Fruit fly (Drosophila melanogaster): ENCODE data around the gene PolA2.
A peak's percentile ranks its signal among the peaks of the same experiment; 100 is the strongest.

The PolA2 gene

DNA sequence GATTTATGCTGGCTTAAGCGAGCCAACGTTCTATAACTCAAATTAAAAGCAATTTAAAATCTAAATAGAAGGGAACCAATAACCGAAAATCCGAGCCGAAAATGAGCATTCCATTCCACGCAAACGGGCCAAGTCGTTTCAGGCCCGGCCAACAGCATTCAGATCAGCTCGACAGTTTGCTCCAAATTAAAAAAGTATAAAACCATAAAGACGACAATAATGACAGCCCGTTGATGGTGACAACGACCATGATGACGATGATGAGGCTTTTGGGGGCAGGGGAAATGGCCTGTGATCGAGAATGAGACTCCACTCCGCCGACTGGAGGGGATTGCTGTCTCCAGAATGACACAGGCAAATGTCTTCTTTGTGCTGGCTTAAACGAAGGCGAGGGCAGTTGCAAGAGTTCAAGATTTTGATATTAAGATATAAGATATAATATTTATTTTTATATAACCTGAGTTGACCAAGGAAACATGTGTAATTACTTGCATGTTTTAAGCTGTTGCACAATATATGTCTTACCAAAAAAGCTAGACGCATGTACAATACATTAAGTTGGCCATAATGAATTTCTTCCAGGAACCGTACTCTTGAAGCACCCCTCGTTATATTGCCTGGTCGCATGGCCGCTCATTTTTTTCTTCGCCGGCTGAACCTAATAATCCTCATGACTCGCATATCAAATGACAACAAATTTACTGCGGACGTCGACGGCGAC lies 34.1 kb upstream of the PolA2 start (continued):
- TF ChIP-seq CG18599 (GFP tag; optimal IDR thresholded peaks at IDR 0.05) = peak; percentile 10
- peak; percentile 31 for TF ChIP-seq trem (tag; optimal IDR thresholded peaks at IDR 0.05)
- TF ChIP-seq CG11504 (tag; optimal IDR thresholded peaks at IDR 0.05) = peak; percentile 50
- no peak for TF ChIP-seq CG2202 (tag; optimal IDR thresholded peaks at IDR 0.05)
- TF ChIP-seq hkb (optimal IDR thresholded peaks at IDR 0.05) = peak; percentile 97
- TF ChIP-seq hkb (GFP tag; IDR thresholded peaks at IDR 0.05) = no peak
- peak in 1 of 3 experiments; percentile 41 for TF ChIP-seq lola (GFP tag; optimal IDR thresholded peaks at IDR 0.05)
- TF ChIP-seq wor (GFP tag; IDR thresholded peaks at IDR 0.05) = peak; percentile 12; the same call in 1 of the 2 replicates
- peak; percentile 55 for TF ChIP-seq phol (tag; optimal IDR thresholded peaks at IDR 0.05)
- TF ChIP-seq CG17361 (GFP tag; IDR thresholded peaks at IDR 0.05) = 0 out of 3 replicates have a peak, but pooled peaks have one; percentile 19
- TF ChIP-seq CG15696 (tag; optimal IDR thresholded peaks at IDR 0.05) = peak; percentile 53
- TF ChIP-seq CG4328 (GFP tag; optimal IDR thresholded peaks at IDR 0.05) = no peak
- TF ChIP-seq sqz (GFP tag; optimal IDR thresholded peaks at IDR 0.05) = peak; percentile 78
- TF ChIP-seq CG12391 (tag; optimal IDR thresholded peaks at IDR 0.05) = peak; percentile 14
- TF ChIP-seq CG32772 (GFP tag; IDR thresholded peaks at IDR 0.05) = 0 out of 2 replicates have a peak, but pooled peaks have one; percentile 11
- peak; percentile 22 for TF ChIP-seq nerfin-1 (tag; optimal IDR thresholded peaks at IDR 0.05)
- peak; percentile 34 for TF ChIP-seq CG17829 (tag; optimal IDR thresholded peaks at IDR 0.05)
- peak; percentile 14 for TF ChIP-seq ind (GFP tag; optimal IDR thresholded peaks at IDR 0.05)
- peak; percentile 19 for TF ChIP-seq grau (tag; optimal IDR thresholded peaks at IDR 0.05)
- peak; percentile 30 for TF ChIP-seq Oli (tag; optimal IDR thresholded peaks at IDR 0.05)
- TF ChIP-seq sc (optimal IDR thresholded peaks at IDR 0.05) = no peak
- no peak for TF ChIP-seq sc (GFP tag; optimal IDR thresholded peaks at IDR 0.05)
- peak; percentile 50 for TF ChIP-seq CG14710 (tag; optimal IDR thresholded peaks at IDR 0.05)
- TF ChIP-seq CG16815 (GFP tag; optimal IDR thresholded peaks at IDR 0.05) = no peak
- TF ChIP-seq fd96Cb (tag; optimal IDR thresholded peaks at IDR 0.05) = peak; percentile 11
- peak; percentile 66 for TF ChIP-seq CG2712 (tag; optimal IDR thresholded peaks at IDR 0.05)
- peak; percentile 33 for TF ChIP-seq D19A (tag; optimal IDR thresholded peaks at IDR 0.05)
- peak; percentile 56; the same call in 1 of the 3 replicates for TF ChIP-seq zfh1 (GFP tag; IDR thresholded peaks at IDR 0.05)
- TF ChIP-seq lmd (GFP tag; IDR thresholded peaks at IDR 0.05) = 0 out of 2 replicates have a peak, but pooled peaks have one; percentile 20
- no peak for TF ChIP-seq CG7987 (GFP tag; optimal IDR thresholded peaks at IDR 0.05)

DNA sequence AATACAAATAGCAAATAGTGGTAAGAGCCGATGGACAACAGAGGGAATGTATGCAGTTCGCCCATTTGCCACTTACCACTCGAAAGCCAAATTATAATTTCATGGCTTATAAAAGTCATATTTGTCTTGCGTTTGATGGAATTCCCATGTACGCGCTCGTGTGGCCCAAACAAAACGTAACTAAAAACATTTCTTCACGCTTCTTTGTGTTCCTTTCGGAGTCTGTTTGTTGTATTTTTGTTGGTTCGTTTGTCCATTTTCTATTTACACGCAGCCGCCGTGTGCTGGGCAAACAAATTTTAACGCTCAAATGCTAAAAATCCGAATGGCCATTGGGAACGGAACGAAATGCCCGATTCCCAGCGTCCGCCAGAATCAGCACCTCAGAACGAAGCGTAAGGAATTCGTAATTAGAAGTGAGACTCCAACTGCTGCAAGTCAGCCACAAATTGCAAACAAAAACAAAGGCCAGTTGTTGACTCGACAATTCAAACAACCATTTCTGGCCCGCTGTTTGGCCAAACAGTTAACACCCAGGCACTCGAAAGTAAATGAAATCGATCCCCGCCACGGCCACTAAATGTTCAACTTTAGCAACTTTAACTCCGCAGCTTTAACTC lies 30.1 kb upstream of the PolA2 start:
- TF ChIP-seq her (GFP tag; optimal IDR thresholded peaks at IDR 0.05) = peak; percentile 49
- peak; percentile 5 for TF ChIP-seq Spps (tag; optimal IDR thresholded peaks at IDR 0.05)
- peak; percentile 15 for TF ChIP-seq ac (GFP tag; optimal IDR thresholded peaks at IDR 0.05)
- peak; percentile 59 for TF ChIP-seq onecut (GFP tag; IDR thresholded peaks at IDR 0.05)
- TF ChIP-seq Atf6 (GFP tag; IDR thresholded peaks at IDR 0.05) = no peak
- TF ChIP-seq Dip3 (GFP tag; optimal IDR thresholded peaks at IDR 0.05) = no peak
- TF ChIP-seq Scr (GFP tag; IDR thresholded peaks at IDR 0.05; ENCODE audit: partially characterized antibody) = no peak
- TF ChIP-seq wek (GFP tag; optimal IDR thresholded peaks at IDR 0.05) = peak; percentile 72
- peak; percentile 61 for TF ChIP-seq Asciz (GFP tag; optimal IDR thresholded peaks at IDR 0.05)
- TF ChIP-seq Bdp1 (GFP tag; optimal IDR thresholded peaks at IDR 0.05) = no peak
- TF ChIP-seq Taf1 (GFP tag; IDR thresholded peaks at IDR 0.05) = no peak
- peak; percentile 89 for TF ChIP-seq kni (GFP tag; optimal IDR thresholded peaks at IDR 0.05)
- TF ChIP-seq so (GFP tag; IDR thresholded peaks at IDR 0.05) = peak; percentile 47; the same call in 1 of the 3 replicates
- TF ChIP-seq CG3407 (GFP tag; optimal IDR thresholded peaks at IDR 0.05) = peak; percentile 72
- TF ChIP-seq ERR (GFP tag; optimal IDR thresholded peaks at IDR 0.05) = no peak
- no peak for TF ChIP-seq sens-2 (GFP tag; IDR thresholded peaks at IDR 0.05)
- no peak for TF ChIP-seq CG31388 (GFP tag; optimal IDR thresholded peaks at IDR 0.05)
- peak; percentile 76; the same call in 2 of the 3 replicates for TF ChIP-seq otp (GFP tag; IDR thresholded peaks at IDR 0.05)
- TF ChIP-seq CG6175 (GFP tag; IDR thresholded peaks at IDR 0.05) = no peak
- no peak for TF ChIP-seq pfk (GFP tag; optimal IDR thresholded peaks at IDR 0.05)

All from whole organism, embryonic.